Worm (Caenorhabditis elegans) whole organism, young adult: ENCODE results near the gene T21D9.2.
A peak's percentile ranks its signal among the peaks of the same experiment; 100 is the strongest.

Experiments
- Y79H2A.3 ChIP-seq: fragments of 200-800 bp; sonication (Bioruptor generic); conservative IDR thresholded peaks from 2 replicates; pipeline ENCODE4 v1.3.6; 2022; ENCODE audit warnings: missing genetic modification reagents, missing genetic modification characterization, missing compliant biosample characterization
- ceh-100 ChIP-seq: fragments of 200-800 bp; sonication (Bioruptor generic); IDR thresholded peaks from 2 replicates; pipeline ENCODE4 v1.3.6; 2022; ENCODE audit warnings: missing genetic modification reagents, missing genetic modification characterization, missing compliant biosample characterization
- hsf-1 ChIP-seq: fragments of 200-800 bp; sonication (Bioruptor generic); IDR thresholded peaks from 2 replicates; pipeline ENCODE4 v1.3.6; 2022; ENCODE audit warnings: missing genetic modification reagents, missing genetic modification characterization, missing compliant biosample characterization
- pha-4 ChIP-seq: fragments of 150-350 bp; sonication (generic microtip); optimal IDR thresholded peaks from 2 replicates; lab custom pipeline; 2014; ENCODE audit warnings: missing biosample characterization, missing genetic modification reagents, missing genetic modification characterization
- sdz-38 ChIP-seq: sonication (generic microtip); optimal IDR thresholded peaks from 2 replicates; lab custom pipeline; 2016; ENCODE audit warnings: missing genotype, missing genetic modification characterization, missing compliant biosample characterization
- unc-130 ChIP-seq: sonication (generic microtip); optimal IDR thresholded peaks from 2 replicates; lab custom pipeline; 2016; ENCODE audit warnings: missing genetic modification reagents, missing genetic modification characterization, missing compliant biosample characterization
- unc-62 ChIP-seq: fragments of 150-350 bp; optimal IDR thresholded peaks from 2 replicates; lab custom pipeline; 2014; ENCODE audit warnings: missing biosample characterization, missing genetic modification reagents, missing genetic modification characterization

ce11 chrX:2070418-2070996 lies 26.2 kb downstream of the T21D9.2 start, which contains the start of gene acl-4:
- TF ChIP-seq sdz-38 (tag; lab: Kevin White, UChicago) (no peak), pha-4 (tag; lab: Kevin White, UChicago) (no peak), Y79H2A.3 (no peak), hsf-1 (GFP tag; lab: Robert Waterston, UW) (no peak), unc-62 (GFP tag; lab: Kevin White, UChicago) (peak; percentile 32), unc-130 (GFP tag; lab: Kevin White, UChicago) (no peak), ceh-100 (GFP tag; lab: Robert Waterston, UW) (no peak)
